Worm (Caenorhabditis elegans): Measurements from ENCODE around the gene C04C11.1.

- TF ChIP-seq bed-2 (GFP tag; IDR thresholded peaks at IDR 0.05) (no peak), let-607 (tag; optimal IDR thresholded peaks at IDR 0.05) (no peak), bed-1 (GFP tag; IDR thresholded peaks at IDR 0.05) (no peak), tbx-9 (tag; optimal IDR thresholded peaks at IDR 0.05; ENCODE audit: borderline replicate concordance) (no peak), ccch-3 (GFP tag; optimal IDR thresholded peaks at IDR 0.05) (no peak)
These were observed 12.3 kb upstream of the C04C11.1 start for ce11 chrX:14008130-14008529.

All from whole organism, young adult.